Worm (Caenorhabditis elegans) whole organism, dauer: Measurements from ENCODE around the gene srx-34.

Experiments
- unc-62 ChIP-seq: sonication (generic microtip); optimal IDR thresholded peaks from 2 replicates; lab custom pipeline; 2017; ENCODE audit warnings: missing biosample characterization, missing genetic modification reagents, missing genetic modification characterization

srx-34 gene

DNA sequence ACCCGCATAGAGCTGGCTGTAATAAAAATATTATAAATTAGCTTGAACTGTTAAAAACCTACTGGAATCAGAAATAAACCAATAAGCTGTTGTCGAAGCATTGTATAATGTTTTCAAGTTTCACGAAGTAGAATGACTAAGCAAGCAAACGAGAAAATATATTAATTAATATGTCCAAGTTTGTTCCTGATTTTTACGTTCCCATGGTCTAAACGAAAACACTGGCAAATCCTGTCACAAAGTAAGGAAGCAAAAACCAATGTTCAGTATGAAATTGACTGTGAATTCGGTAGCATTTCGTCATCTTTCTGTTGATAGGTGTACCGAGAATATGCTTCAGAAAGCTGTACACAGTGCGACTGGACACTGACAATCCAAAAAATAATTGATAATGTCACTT, at the start of gene srx-34:
srx-34 (minus strand) TSS at position 101 of the 400 bp plus-strand sequence.
- TF ChIP-seq unc-62 = no peak

- no peak for TF ChIP-seq unc-62
These were observed 46.6 kb upstream of the srx-34 start, which contains the start of gene ugt-36 for ce11 chrV:7166709-7167108. ugt-36 (plus strand) TSS chrV:7167009.

DNA sequence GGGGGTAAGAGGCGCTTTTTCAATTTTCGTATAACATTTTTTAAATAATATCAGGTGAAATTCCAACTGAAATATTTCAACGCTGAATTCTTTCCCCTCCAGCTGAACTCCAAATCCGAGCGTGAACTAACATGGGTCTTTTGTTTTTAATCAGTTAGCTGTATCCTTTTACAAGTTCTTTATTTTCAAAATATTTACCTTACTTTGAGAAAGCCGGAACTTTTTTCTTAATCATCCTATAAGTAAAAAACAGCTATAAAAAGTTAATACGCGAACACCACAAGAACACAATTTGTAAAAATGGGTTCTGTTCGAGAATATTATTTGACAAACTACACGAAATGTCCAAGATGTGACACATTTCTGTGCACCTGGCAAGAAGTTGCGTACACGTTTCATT, 44.1 kb upstream of the srx-34 start, which contains the start of gene srh-83:
srh-83 (plus strand) TSS at position 301 of the 400 bp plus-strand sequence.
- no peak for TF ChIP-seq unc-62

- TF ChIP-seq unc-62 = no peak
These were observed 43.5 kb upstream of the srx-34 start, which contains the start of gene ugt-41 for ce11 chrV:7163477-7164114. ugt-41 (minus strand) TSS chrV:7163595.

DNA sequence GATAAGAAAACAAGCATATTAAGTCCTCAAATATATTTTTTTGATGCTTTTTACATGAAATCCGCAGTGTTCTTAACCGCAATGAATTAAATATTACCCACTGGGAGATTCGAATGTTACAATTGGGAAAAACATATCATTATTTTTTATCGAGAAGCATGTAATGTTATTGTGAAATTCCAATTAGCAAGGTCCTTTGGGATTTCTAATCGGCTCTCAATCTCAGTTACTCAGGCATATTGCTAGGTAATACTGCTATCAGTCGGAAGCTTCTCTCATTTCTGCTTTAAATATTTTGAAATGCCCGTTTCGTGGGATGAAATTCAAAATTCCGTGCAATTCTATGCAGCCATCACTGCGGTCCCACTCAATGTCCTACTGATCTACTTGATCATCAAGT, 39.3 kb upstream of the srx-34 start, which contains the start of gene str-204:
str-204 (plus strand) TSS at position 301 of the 400 bp plus-strand sequence.
- no peak for TF ChIP-seq unc-62

- no peak for TF ChIP-seq unc-62
These were observed 37.0 kb upstream of the srx-34 start, which contains the start of gene ugt-39 for ce11 chrV:7157089-7157488. ugt-39 (plus strand) TSS chrV:7157142.

DNA sequence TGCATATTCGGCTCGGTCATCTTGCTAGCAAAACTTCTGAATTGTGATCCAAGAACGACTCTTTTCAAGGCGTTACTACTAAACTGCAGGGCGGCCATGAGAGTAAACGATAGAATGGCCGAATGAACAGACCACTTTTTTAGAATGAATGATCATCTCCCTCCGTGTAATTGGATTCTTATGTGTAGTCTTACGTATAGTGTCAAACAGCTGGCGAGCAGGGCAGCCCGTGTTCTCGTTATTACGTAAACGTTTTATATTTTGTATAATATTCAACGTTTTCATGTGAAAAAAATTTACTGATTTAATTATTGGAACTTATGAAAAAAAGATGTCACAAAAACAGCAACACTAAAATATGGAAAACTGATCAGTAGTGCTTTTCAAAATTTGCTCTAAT, 36.0 kb upstream of the srx-34 start, which contains the start of gene F10D2.10:
F10D2.10 (minus strand) TSS at position 101 of the 400 bp plus-strand sequence.
- no peak for TF ChIP-seq unc-62

- no peak for TF ChIP-seq unc-62
These were observed 33.0 kb upstream of the srx-34 start, which contains the start of gene fat-7 for ce11 chrV:7153046-7153445. fat-7 (minus strand) TSS chrV:7153146.

ce11 chrV:7150570-7150969, 30.5 kb upstream of the srx-34 start, which contains the start of gene F10D2.8:
F10D2.8 (minus strand) TSS chrV:7150714.
- no peak for TF ChIP-seq unc-62

DNA sequence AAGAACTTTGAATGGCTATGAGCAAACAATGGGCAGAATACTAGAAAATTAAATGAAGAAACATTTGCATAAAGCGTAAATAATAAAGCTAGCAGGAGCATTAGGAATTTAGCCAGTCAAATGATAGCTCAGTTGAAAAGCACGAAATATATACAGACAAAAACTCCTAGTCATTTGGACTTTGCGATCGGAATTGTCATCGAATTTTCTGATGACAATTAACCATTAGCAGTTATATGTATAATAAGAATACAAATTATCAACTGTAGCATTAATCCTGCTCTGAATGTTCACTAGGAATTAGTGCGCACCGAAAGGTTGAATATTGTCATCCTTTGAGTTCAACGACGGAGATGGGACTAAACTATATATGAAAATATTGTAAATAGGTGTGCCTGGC, 27.3 kb upstream of the srx-34 start, which contains the start of gene ugt-38:
ugt-38 (minus strand) TSS at position 101 of the 400 bp plus-strand sequence.
- no peak for TF ChIP-seq unc-62

DNA sequence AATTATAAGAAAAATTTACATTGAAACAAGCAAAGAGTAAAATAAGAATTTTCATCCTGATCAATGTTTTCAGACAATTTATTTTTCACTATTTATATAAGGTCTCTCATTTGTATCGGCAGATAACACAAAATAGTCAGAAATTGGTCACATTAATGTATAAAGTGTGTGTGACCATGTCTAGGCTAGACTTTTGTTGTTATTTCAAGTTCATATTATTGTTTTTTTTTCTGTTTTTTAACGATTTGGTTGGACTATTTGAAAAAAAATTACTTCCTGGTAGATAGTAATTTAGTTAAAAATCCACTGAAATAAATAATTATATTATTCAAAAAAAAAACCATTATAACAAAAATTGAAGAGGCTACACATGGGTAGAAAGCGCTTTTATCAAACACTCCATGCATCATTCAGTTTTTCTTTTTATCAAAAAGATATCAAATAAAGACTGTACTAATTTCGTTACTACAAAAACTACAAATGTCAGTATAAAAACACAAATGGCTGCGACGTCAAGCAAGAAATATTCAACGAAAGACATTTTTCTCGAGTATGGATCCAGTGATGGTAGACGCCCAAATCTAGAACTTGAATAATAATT, 25.3 kb upstream of the srx-34 start, which contains the start of gene ugt-37:
ugt-37 (minus strand) TSS at position 69 of the 601 bp plus-strand sequence.
- no peak for TF ChIP-seq unc-62

- no peak for TF ChIP-seq unc-62
These were observed 22.6 kb upstream of the srx-34 start for ce11 chrV:7142661-7143060.

- TF ChIP-seq unc-62 = no peak
These were observed 21.8 kb upstream of the srx-34 start, which contains the start of gene ugt-40 for ce11 chrV:7141864-7142263. ugt-40 (minus strand) TSS chrV:7141964.

- no peak for TF ChIP-seq unc-62
These were observed 20.3 kb upstream of the srx-34 start for ce11 chrV:7140368-7140767.

DNA sequence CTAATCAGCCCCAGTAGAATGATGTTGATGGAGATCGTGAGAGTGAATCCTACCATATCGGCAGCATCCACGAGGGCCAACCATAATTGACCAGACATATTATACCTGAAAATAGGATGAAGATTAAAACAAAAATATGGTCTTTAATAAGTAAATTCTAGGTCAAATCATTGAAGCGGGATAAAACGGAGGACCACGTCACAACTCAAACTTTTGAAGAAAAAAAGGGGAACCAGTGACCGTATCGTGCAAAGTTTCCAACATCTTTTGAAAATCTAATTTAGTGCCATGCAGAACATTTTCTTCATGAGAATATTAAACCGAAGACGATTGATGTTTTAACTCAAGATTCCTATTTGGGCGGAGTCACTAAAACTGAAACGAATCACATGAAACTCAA, 18.3 kb upstream of the srx-34 start, which contains the start of gene str-112:
str-112 (minus strand) TSS at position 101 of the 400 bp plus-strand sequence.
- TF ChIP-seq unc-62 = no peak

ce11 chrV:7136859-7137258, 16.8 kb upstream of the srx-34 start:
- TF ChIP-seq unc-62 = no peak

DNA sequence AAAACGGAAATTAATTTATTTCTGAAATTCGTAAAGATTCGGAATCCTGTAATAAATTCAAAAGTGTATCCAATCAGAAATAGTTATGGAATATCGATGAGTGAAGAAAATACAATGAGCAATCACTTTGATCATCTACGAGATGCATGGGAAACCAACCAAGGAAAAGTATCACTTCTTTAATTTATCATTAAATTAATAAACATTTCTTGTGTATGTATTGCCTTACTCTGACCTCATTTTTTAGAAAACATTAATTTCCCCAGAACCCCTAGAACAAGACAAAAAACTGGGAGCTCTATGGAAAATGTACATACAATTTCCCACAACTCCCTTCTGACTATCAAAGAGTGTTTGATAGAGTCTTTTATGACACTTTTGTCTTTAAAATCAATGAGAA, 13.9 kb upstream of the srx-34 start, which contains the start of gene F10D2.16:
F10D2.16 (plus strand) TSS at position 301 of the 400 bp plus-strand sequence.
- TF ChIP-seq unc-62 = no peak
